Fruit fly (Drosophila melanogaster) whole organism, embryonic: Measurements from ENCODE around the gene Rab3-GEF.
A peak's percentile ranks its signal among the peaks of the same experiment; 100 is the strongest.

ENCODE experiments used
- Abd-B ChIP-seq: fragments of 200-800 bp; sonication (Bioruptor generic); optimal IDR thresholded peaks from 2 replicates; lab custom pipeline; 2018; ENCODE audit warnings: missing biosample characterization, mild to moderate bottlenecking, missing genetic modification characterization, moderate library complexity
- Adf1 ChIP-seq: fragments of 200-800 bp; sonication (Bioruptor generic); IDR thresholded peaks from 2 replicates; pipeline ENCODE4 v1.3.6; 2022; ENCODE audit warnings: missing biosample characterization, missing genetic modification characterization
- BEAF-32 ChIP-seq: fragments of 200-800 bp; sonication (Bioruptor generic); optimal IDR thresholded peaks from 3 replicates; lab custom pipeline; 2017; ENCODE audit warnings: missing biosample characterization, missing genetic modification characterization, mild to moderate bottlenecking, moderate library complexity, missing genetic modification reagents
- CG10979 ChIP-seq: fragments of 200-800 bp; sonication (Bioruptor generic); optimal IDR thresholded peaks from 2 replicates; lab custom pipeline; 2018; ENCODE audit warnings: missing biosample characterization, mild to moderate bottlenecking, missing genetic modification characterization, moderate library complexity
- CG11695 ChIP-seq: fragments of 200-800 bp; sonication (Bioruptor generic); IDR thresholded peaks from 3 replicates; pipeline ENCODE4 v1.3.6; 2022; ENCODE audit warnings: missing biosample characterization, missing genetic modification characterization
- CG12744 ChIP-seq: fragments of 200-800 bp; sonication (Bioruptor generic); optimal IDR thresholded peaks from 2 replicates; lab custom pipeline; 2016; ENCODE audit warnings: missing biosample characterization, missing genetic modification characterization
- CG13894 ChIP-seq: fragments of 200-800 bp; sonication (Bioruptor generic); optimal IDR thresholded peaks from 3 replicates; lab custom pipeline; 2018; ENCODE audit warnings: missing biosample characterization, mild to moderate bottlenecking, missing genetic modification characterization, moderate library complexity
- CG14441 ChIP-seq: fragments of 200-800 bp; sonication (Bioruptor generic); IDR thresholded peaks from 2 replicates; pipeline ENCODE4 v1.3.6; 2022; ENCODE audit warnings: missing biosample characterization, missing genetic modification characterization
- CG15011 ChIP-seq: fragments of 200-800 bp; sonication (Bioruptor generic); optimal IDR thresholded peaks from 3 replicates; lab custom pipeline; 2018; ENCODE audit warnings: missing biosample characterization, mild to moderate bottlenecking, missing genetic modification characterization
- CG15479 ChIP-seq: fragments of 200-800 bp; sonication (Bioruptor generic); optimal IDR thresholded peaks from 3 replicates; lab custom pipeline; 2019; ENCODE audit warnings: missing biosample characterization, mild to moderate bottlenecking, missing genetic modification characterization, moderate library complexity
- CG1647 ChIP-seq: fragments of 200-800 bp; sonication (Bioruptor generic); optimal IDR thresholded peaks from 3 replicates; lab custom pipeline; 2016; ENCODE audit warnings: missing biosample characterization, missing genetic modification characterization
- CG16779 ChIP-seq: fragments of 200-800 bp; sonication (Bioruptor generic); IDR thresholded peaks from 2 replicates; pipeline ENCODE4 v1.3.6; 2022; ENCODE audit warnings: missing biosample characterization, missing genetic modification characterization
- CG16815 ChIP-seq: fragments of 200-800 bp; sonication (Bioruptor generic); optimal IDR thresholded peaks from 3 replicates; lab custom pipeline; 2017; ENCODE audit warnings: missing biosample characterization, mild to moderate bottlenecking, missing genetic modification characterization
- CG17361 ChIP-seq: fragments of 200-800 bp; sonication (Bioruptor generic); IDR thresholded peaks from 3 replicates; pipeline ENCODE4 v1.3.6; 2022; ENCODE audit warnings: missing biosample characterization, missing genetic modification characterization
- CG1792 ChIP-seq: fragments of 200-800 bp; sonication (Bioruptor generic); optimal IDR thresholded peaks from 2 replicates; lab custom pipeline; 2016; ENCODE audit warnings: missing biosample characterization, missing genetic modification characterization
- CG18764 ChIP-seq: fragments of 200-800 bp; sonication (Bioruptor generic); optimal IDR thresholded peaks from 3 replicates; lab custom pipeline; 2016; ENCODE audit warnings: missing biosample characterization, missing genetic modification characterization
- CG32532 ChIP-seq: fragments of 200-800 bp; sonication (Bioruptor generic); IDR thresholded peaks from 2 replicates; pipeline ENCODE4 v1.3.6; 2022; ENCODE audit warnings: missing biosample characterization, missing genetic modification characterization
- CG34422 ChIP-seq: fragments of 200-800 bp; sonication (Bioruptor generic); IDR thresholded peaks from 3 replicates; pipeline ENCODE4 v1.3.6; 2022; ENCODE audit warnings: missing biosample characterization, missing genetic modification characterization
- CG3838 ChIP-seq: fragments of 200-800 bp; sonication (Bioruptor generic); optimal IDR thresholded peaks from 3 replicates; lab custom pipeline; 2016; ENCODE audit warnings: missing biosample characterization, missing genetic modification characterization
- CG4360 ChIP-seq: fragments of 200-800 bp; sonication (Bioruptor generic); IDR thresholded peaks from 2 replicates; pipeline ENCODE4 v1.3.6; 2022; ENCODE audit warnings: missing biosample characterization, missing genetic modification characterization
- CG5180 ChIP-seq: fragments of 200-800 bp; sonication (Bioruptor generic); optimal IDR thresholded peaks from 3 replicates; lab custom pipeline; 2017; ENCODE audit warnings: missing biosample characterization, missing genetic modification characterization, mild to moderate bottlenecking, moderate library complexity, missing genetic modification reagents
- CG5953 ChIP-seq: fragments of 200-800 bp; sonication (Bioruptor generic); IDR thresholded peaks from 2 replicates; pipeline ENCODE4 v1.3.6; 2022; ENCODE audit warnings: missing biosample characterization, missing genetic modification characterization
- CG6689 ChIP-seq: fragments of 200-800 bp; sonication (Bioruptor generic); IDR thresholded peaks from 2 replicates; pipeline ENCODE4 v1.3.6; 2022; ENCODE audit warnings: missing biosample characterization, missing genetic modification characterization
- CG7928 ChIP-seq: fragments of 200-800 bp; sonication (Bioruptor generic); optimal IDR thresholded peaks from 2 replicates; lab custom pipeline; 2017; ENCODE audit warnings: missing biosample characterization, mild to moderate bottlenecking, missing genetic modification characterization
- CkIIα-i1 ChIP-seq: fragments of 200-800 bp; sonication (Bioruptor generic); IDR thresholded peaks from 2 replicates; pipeline ENCODE4 v1.3.6; 2022; ENCODE audit warnings: missing biosample characterization, missing genetic modification characterization
- Deaf1 ChIP-seq: fragments of 200-800 bp; optimal IDR thresholded peaks from 3 replicates; lab custom pipeline; 2019; ENCODE audit warnings: missing biosample characterization, mild to moderate bottlenecking, missing genetic modification characterization, moderate library complexity
- Dfd ChIP-seq, 2 experiments: fragments of >200 bp; optimal IDR thresholded peaks; 2 replicates each; lab custom pipeline; 2017; ENCODE audit warnings: missing biosample characterization in 2 of 2, missing genetic modification characterization in 2 of 2
- Dll ChIP-seq: fragments of 200-800 bp; sonication (Bioruptor generic); IDR thresholded peaks from 4 replicates; pipeline ENCODE4 v1.3.6; 2022; ENCODE audit warnings: missing biosample characterization, missing genetic modification characterization; ENCODE audit not compliant: partially characterized antibody
- ERR ChIP-seq: fragments of 200-800 bp; sonication (Bioruptor generic); optimal IDR thresholded peaks from 2 replicates; lab custom pipeline; 2016; ENCODE audit warnings: missing biosample characterization, missing genetic modification characterization
- Fer1 ChIP-seq: fragments of 200-800 bp; sonication (Bioruptor generic); optimal IDR thresholded peaks from 2 replicates; lab custom pipeline; 2017; ENCODE audit warnings: missing biosample characterization, mild to moderate bottlenecking, missing genetic modification characterization
- H2.0 ChIP-seq: fragments of 200-800 bp; sonication (Bioruptor generic); IDR thresholded peaks from 2 replicates; pipeline ENCODE4 v1.3.6; 2022; ENCODE audit warnings: missing biosample characterization, missing genetic modification characterization
- HLH3B ChIP-seq: fragments of 200-800 bp; sonication (Bioruptor generic); IDR thresholded peaks from 2 replicates; pipeline ENCODE4 v1.3.6; 2022; ENCODE audit warnings: missing biosample characterization, missing genetic modification characterization
- Rfx ChIP-seq: fragments of 200-800 bp; sonication (Bioruptor generic); IDR thresholded peaks from 2 replicates; pipeline ENCODE4 v1.3.6; 2022; ENCODE audit warnings: missing biosample characterization, missing genetic modification characterization
- abd-A ChIP-seq: fragments of 200-800 bp; sonication (Bioruptor generic); optimal IDR thresholded peaks from 3 replicates; lab custom pipeline; 2019; ENCODE audit warnings: missing biosample characterization, mild to moderate bottlenecking, missing genetic modification characterization, moderate library complexity
- bbx ChIP-seq: fragments of 200-800 bp; sonication (Bioruptor generic); IDR thresholded peaks from 2 replicates; pipeline ENCODE4 v1.3.6; 2022; ENCODE audit warnings: missing biosample characterization, missing genetic modification characterization; ENCODE audit not compliant: partially characterized antibody
- btn ChIP-seq: fragments of 200-800 bp; sonication (Bioruptor generic); optimal IDR thresholded peaks from 2 replicates; lab custom pipeline; 2016; ENCODE audit warnings: missing biosample characterization, missing genetic modification characterization
- dysf ChIP-seq: fragments of 200-800 bp; sonication (Bioruptor generic); IDR thresholded peaks from 3 replicates; pipeline ENCODE4 v1.3.6; 2022; ENCODE audit warnings: missing biosample characterization, missing genetic modification characterization
- ewg ChIP-seq: fragments of 200-800 bp; sonication (Bioruptor generic); optimal IDR thresholded peaks from 3 replicates; lab custom pipeline; 2017; ENCODE audit warnings: mild to moderate bottlenecking, missing biosample characterization, missing genetic modification reagents, missing genetic modification characterization
- gcm ChIP-seq: fragments of 200-800 bp; sonication (Bioruptor generic); optimal IDR thresholded peaks from 2 replicates; lab custom pipeline; 2019; ENCODE audit warnings: missing biosample characterization, mild to moderate bottlenecking, missing genetic modification characterization, moderate library complexity
- inv ChIP-seq: fragments of 200-800 bp; sonication (Bioruptor generic); IDR thresholded peaks from 2 replicates; pipeline ENCODE4 v1.3.6; 2022; ENCODE audit warnings: missing biosample characterization, missing genetic modification characterization; ENCODE audit not compliant: partially characterized antibody
- nerfin-2 ChIP-seq: fragments of 200-800 bp; sonication (Bioruptor generic); IDR thresholded peaks from 2 replicates; pipeline ENCODE4 v1.3.6; 2022; ENCODE audit warnings: missing biosample characterization, missing genetic modification characterization; ENCODE audit not compliant: partially characterized antibody
- otp ChIP-seq: fragments of 200-800 bp; sonication (Bioruptor generic); IDR thresholded peaks from 3 replicates; pipeline ENCODE4, ENCODE4 v1.3.6; 2022; ENCODE audit warnings: missing biosample characterization, missing genetic modification characterization
- p53 ChIP-seq: fragments of 200-800 bp; sonication (Bioruptor generic); optimal IDR thresholded peaks from 2 replicates; lab custom pipeline; 2016; ENCODE audit warnings: missing biosample characterization, missing genetic modification characterization
- pum ChIP-seq: fragments of 200-800 bp; sonication (Bioruptor generic); optimal IDR thresholded peaks from 2 replicates; lab custom pipeline; 2016; ENCODE audit warnings: missing biosample characterization, missing genetic modification characterization
- row ChIP-seq: fragments of 200-800 bp; sonication (Bioruptor generic); IDR thresholded peaks from 3 replicates; pipeline ENCODE4 v1.3.6; 2022; ENCODE audit warnings: missing biosample characterization, missing genetic modification characterization
- scrt ChIP-seq: fragments of 200-800 bp; sonication (Bioruptor generic); optimal IDR thresholded peaks from 2 replicates; lab custom pipeline; 2018; ENCODE audit warnings: missing biosample characterization, mild to moderate bottlenecking, missing genetic modification characterization, moderate library complexity
- sens-2 ChIP-seq: fragments of 200-800 bp; sonication (Bioruptor generic); IDR thresholded peaks from 2 replicates; pipeline ENCODE4 v1.3.6; 2022; ENCODE audit warnings: missing biosample characterization, missing genetic modification characterization
- sr ChIP-seq: fragments of 200-800 bp; sonication (Bioruptor generic); IDR thresholded peaks from 3 replicates; pipeline ENCODE4 v1.3.6; 2022; ENCODE audit warnings: missing biosample characterization, missing genetic modification characterization
- twi ChIP-seq: fragments of 200-800 bp; optimal IDR thresholded peaks from 2 replicates; lab custom pipeline; 2019; ENCODE audit warnings: missing biosample characterization, mild to moderate bottlenecking, missing genetic modification characterization, moderate library complexity
- unc-4 ChIP-seq: fragments of 200-800 bp; sonication (Bioruptor generic); IDR thresholded peaks from 2 replicates; pipeline ENCODE4 v1.3.6; 2022; ENCODE audit warnings: missing biosample characterization, missing genetic modification characterization; ENCODE audit not compliant: partially characterized antibody
- zf30C ChIP-seq: fragments of 200-800 bp; sonication (Bioruptor generic); optimal IDR thresholded peaks from 3 replicates; lab custom pipeline; 2018; ENCODE audit warnings: missing biosample characterization, mild to moderate bottlenecking, missing genetic modification characterization

The Rab3-GEF gene

dm6 chrX:15089146-15089698, at the start of gene Rab3-GEF:
Rab3-GEF (plus strand) TSS chrX:15089682.
- TF ChIP-seq CG15479 (GFP tag; lab: Kevin White, UChicago), result peak; percentile 49
- no peak for TF ChIP-seq Fer1
- TF ChIP-seq CG17361 (GFP tag; lab: Robert Waterston, UW), result no peak
- TF ChIP-seq abd-A (tag; lab: Kevin White, UChicago), result peak; percentile 34
- TF ChIP-seq unc-4 (GFP tag; lab: Robert Waterston, UW), result no peak
- no peak for TF ChIP-seq ERR
- no peak for TF ChIP-seq CG16815 (GFP tag; lab: Kevin White, UChicago)
- TF ChIP-seq inv (GFP tag; lab: Robert Waterston, UW), result no peak
- TF ChIP-seq CG15011 (GFP tag; lab: Kevin White, UChicago), result no peak
- TF ChIP-seq gcm (GFP tag; lab: Kevin White, UChicago), result no peak
- no peak for TF ChIP-seq otp (GFP tag; lab: Robert Waterston, UW)
- TF ChIP-seq zf30C (GFP tag; lab: Kevin White, UChicago), result no peak
- no peak for TF ChIP-seq CG18764 (GFP tag; lab: Kevin White, UChicago)
- TF ChIP-seq bbx (GFP tag; lab: Robert Waterston, UW), result no peak
- no peak for TF ChIP-seq CG4360 (GFP tag; lab: Robert Waterston, UW)
- TF ChIP-seq CG10979, result no peak
- TF ChIP-seq row (GFP tag; lab: Robert Waterston, UW), result peak; percentile 53; the same call in 2 of the 3 replicates
- no peak; the same call in 1 of the 2 replicates for TF ChIP-seq Adf1 (GFP tag; lab: Robert Waterston, UW)
- TF ChIP-seq twi (tag; lab: Kevin White, UChicago), result no peak
- peak; percentile 18 for TF ChIP-seq BEAF-32
- no peak for TF ChIP-seq CG12744 (GFP tag; lab: Kevin White, UChicago)
- peak; percentile 11 for TF ChIP-seq CG13894 (tag; lab: Kevin White, UChicago)
- TF ChIP-seq HLH3B (GFP tag; lab: Robert Waterston, UW), result no peak
- no peak for TF ChIP-seq CG14441 (GFP tag; lab: Robert Waterston, UW)
- TF ChIP-seq H2.0 (GFP tag; lab: Robert Waterston, UW), result no peak
- TF ChIP-seq dysf, result no peak
- no peak for TF ChIP-seq CG1792 (GFP tag; lab: Kevin White, UChicago)
- TF ChIP-seq Dfd (GFP tag; optimal IDR thresholded peaks at IDR 0.05; lab: Kevin White, UChicago), result no peak
- no peak for TF ChIP-seq Rfx
- TF ChIP-seq nerfin-2 (GFP tag; lab: Robert Waterston, UW), result no peak
- no peak for TF ChIP-seq CG34422 (GFP tag; lab: Robert Waterston, UW)
- no peak for TF ChIP-seq CG3838
- TF ChIP-seq btn, result no peak
- peak; percentile 26 for TF ChIP-seq CG5180 (GFP tag; lab: Kevin White, UChicago)
- no peak for TF ChIP-seq sens-2 (GFP tag; lab: Robert Waterston, UW)
- 0 out of 2 replicates have a peak, but pooled peaks have one; percentile 10 for TF ChIP-seq CG32532
- TF ChIP-seq CG11695, result no peak
- TF ChIP-seq CkIIα-i1 (GFP tag; lab: Robert Waterston, UW), result no peak
- TF ChIP-seq CG5953 (GFP tag; lab: Robert Waterston, UW), result no peak
- no peak for TF ChIP-seq CG1647 (GFP tag; lab: Kevin White, UChicago)
- peak; percentile 98 for TF ChIP-seq scrt
- TF ChIP-seq ewg (GFP tag; lab: Kevin White, UChicago), result peak; percentile 92
- TF ChIP-seq CG16779 (GFP tag; lab: Robert Waterston, UW), result peak; percentile 64; the same call in 1 of the 2 replicates
- peak; percentile 94 for TF ChIP-seq p53
- no peak for TF ChIP-seq Dll (GFP tag; lab: Robert Waterston, UW)
- TF ChIP-seq CG6689 (GFP tag; lab: Robert Waterston, UW), result no peak
- peak; percentile 95 for TF ChIP-seq Deaf1 (tag; lab: Kevin White, UChicago)
- no peak for TF ChIP-seq Abd-B
- no peak for TF ChIP-seq pum (GFP tag; lab: Kevin White, UChicago)
- no peak for TF ChIP-seq CG7928
- no peak for TF ChIP-seq sr (GFP tag; lab: Robert Waterston, UW)
